Fruit fly (Drosophila melanogaster) whole organism, embryonic: ENCODE results near the gene CG17032.

Source experiments
- ATbp ChIP-seq: fragments of 200-800 bp; sonication (Bioruptor generic); optimal IDR thresholded peaks from 2 replicates; lab custom pipeline; 2017; ENCODE audit warnings: missing biosample characterization, mild to moderate bottlenecking, missing genetic modification characterization, missing genetic modification reagents
- Ada2b ChIP-seq: fragments of 200-800 bp; sonication (Bioruptor generic); IDR thresholded peaks from 2 replicates; pipeline ENCODE4 v1.3.6; 2022; ENCODE audit warnings: missing biosample characterization, missing genetic modification characterization
- Adf1 ChIP-seq: fragments of 200-800 bp; sonication (Bioruptor generic); IDR thresholded peaks from 2 replicates; pipeline ENCODE4 v1.3.6; 2022; ENCODE audit warnings: missing biosample characterization, missing genetic modification characterization
- CG10209 ChIP-seq: fragments of 200-800 bp; sonication (Bioruptor generic); optimal IDR thresholded peaks from 3 replicates; lab custom pipeline; 2017; ENCODE audit warnings: missing biosample characterization, mild to moderate bottlenecking, missing genetic modification characterization, missing genetic modification reagents
- CG10565 ChIP-seq: fragments of 200-800 bp; sonication (Bioruptor generic); optimal IDR thresholded peaks from 3 replicates; lab custom pipeline; 2016; ENCODE audit warnings: missing biosample characterization, mild to moderate bottlenecking, missing genetic modification characterization
- CG10654 ChIP-seq: fragments of 200-800 bp; sonication (Bioruptor generic); optimal IDR thresholded peaks from 2 replicates; lab custom pipeline; 2016; ENCODE audit warnings: missing biosample characterization, missing genetic modification characterization
- CG1233 ChIP-seq: fragments of 200-800 bp; sonication (Bioruptor generic); optimal IDR thresholded peaks from 4 replicates; lab custom pipeline; 2018; ENCODE audit warnings: missing biosample characterization, mild to moderate bottlenecking, missing genetic modification characterization
- CG12769 ChIP-seq: fragments of 200-800 bp; sonication (Bioruptor generic); optimal IDR thresholded peaks from 2 replicates; lab custom pipeline; 2019; ENCODE audit warnings: missing biosample characterization, mild to moderate bottlenecking, missing genetic modification characterization, moderate library complexity
- CG15601 ChIP-seq: fragments of 200-800 bp; sonication (Bioruptor generic); optimal IDR thresholded peaks from 3 replicates; lab custom pipeline; 2019; ENCODE audit warnings: missing biosample characterization, mild to moderate bottlenecking, missing genetic modification characterization, moderate library complexity
- CG17912 ChIP-seq: fragments of 200-800 bp; sonication (Bioruptor generic); optimal IDR thresholded peaks from 2 replicates; lab custom pipeline; 2018; ENCODE audit warnings: missing biosample characterization, mild to moderate bottlenecking, missing genetic modification characterization
- CG2199 ChIP-seq: fragments of 200-800 bp; sonication (Bioruptor generic); IDR thresholded peaks from 3 replicates; pipeline ENCODE4 v1.3.6; 2022; ENCODE audit warnings: missing biosample characterization, missing genetic modification characterization
- CG34376 ChIP-seq: fragments of 200-800 bp; sonication (Bioruptor generic); optimal IDR thresholded peaks from 2 replicates; lab custom pipeline; 2018; ENCODE audit warnings: missing biosample characterization, mild to moderate bottlenecking, missing genetic modification characterization
- CG7271 ChIP-seq: fragments of 200-800 bp; sonication (Bioruptor generic); optimal IDR thresholded peaks from 2 replicates; lab custom pipeline; 2018; ENCODE audit warnings: missing biosample characterization, mild to moderate bottlenecking, missing genetic modification characterization, moderate library complexity
- CG8290 ChIP-seq, 3 experiments: fragments of 200-800 bp; sonication (Bioruptor generic); optimal IDR thresholded peaks; 2 replicates each; lab custom pipeline; 2016 to 2019; ENCODE audit warnings: missing biosample characterization in 3 of 3, missing genetic modification characterization in 3 of 3, mild to moderate bottlenecking in 2 of 3, moderate library complexity in 1 of 3
- CrebB ChIP-seq: fragments of 200-800 bp; sonication (Bioruptor generic); optimal IDR thresholded peaks from 3 replicates; lab custom pipeline; 2018; ENCODE audit warnings: missing biosample characterization, mild to moderate bottlenecking, missing genetic modification characterization
- Dbx ChIP-seq: fragments of 200-800 bp; sonication (Bioruptor generic); IDR thresholded peaks from 3 replicates; pipeline ENCODE4 v1.3.6; 2022; ENCODE audit warnings: missing biosample characterization, missing genetic modification characterization
- Dp ChIP-seq: fragments of 200-800 bp; sonication (Bioruptor generic); optimal IDR thresholded peaks from 2 replicates; lab custom pipeline; 2018; ENCODE audit warnings: missing biosample characterization, mild to moderate bottlenecking, missing genetic modification characterization, moderate library complexity
- HLH4C ChIP-seq: fragments of 200-800 bp; sonication (Bioruptor generic); IDR thresholded peaks from 3 replicates; pipeline ENCODE4 v1.3.6; 2022; ENCODE audit warnings: missing biosample characterization, missing genetic modification characterization; ENCODE audit not compliant: partially characterized antibody
- HmgZ ChIP-seq: fragments of 200-800 bp; sonication (Bioruptor generic); optimal IDR thresholded peaks from 2 replicates; lab custom pipeline; 2018; ENCODE audit warnings: missing biosample characterization, mild to moderate bottlenecking, missing genetic modification characterization
- Hr39 ChIP-seq: fragments of >200 bp; optimal IDR thresholded peaks from 2 replicates; lab custom pipeline; 2017
- Hr78 ChIP-seq, 2 experiments: fragments of 200-800 bp in 1 of 2; fragments of >200 bp in 1 of 2; sonication (Bioruptor generic) in 1 of 2; optimal IDR thresholded peaks; 2 replicates each; lab custom pipeline; 2017 to 2019; ENCODE audit warnings: missing biosample characterization in 2 of 2, missing genetic modification characterization in 2 of 2, mild to moderate bottlenecking in 1 of 2, moderate library complexity in 1 of 2
- Lhr ChIP-seq: fragments of 200-800 bp; sonication (Bioruptor generic); optimal IDR thresholded peaks from 3 replicates; lab custom pipeline; 2017; ENCODE audit warnings: mild to moderate bottlenecking, missing biosample characterization, missing genetic modification reagents, missing genetic modification characterization
- MBD-R2 ChIP-seq: fragments of 200-800 bp; sonication (Bioruptor generic); IDR thresholded peaks from 2 replicates; pipeline ENCODE4 v1.3.6; 2022; ENCODE audit warnings: missing biosample characterization, missing genetic modification characterization
- NC2α ChIP-seq: fragments of 200-800 bp; sonication (Bioruptor generic); optimal IDR thresholded peaks from 2 replicates; lab custom pipeline; 2016; ENCODE audit warnings: missing biosample characterization, missing genetic modification characterization
- NFAT ChIP-seq: fragments of 200-800 bp; sonication (Bioruptor generic); IDR thresholded peaks from 2 replicates; pipeline ENCODE4 v1.3.6; 2022; ENCODE audit warnings: missing biosample characterization, missing genetic modification characterization
- NK7.1 ChIP-seq: fragments of 200-800 bp; sonication (Bioruptor generic); optimal IDR thresholded peaks from 3 replicates; lab custom pipeline; 2016; ENCODE audit warnings: missing biosample characterization, missing genetic modification characterization
- Rx ChIP-seq: fragments of 200-800 bp; sonication (Bioruptor generic); IDR thresholded peaks from 2 replicates; pipeline ENCODE4 v1.3.6; 2022; ENCODE audit warnings: missing biosample characterization, missing genetic modification characterization
- ash1 ChIP-seq: fragments of 200-800 bp; sonication (Bioruptor generic); optimal IDR thresholded peaks from 2 replicates; lab custom pipeline; 2018; ENCODE audit warnings: missing biosample characterization, mild to moderate bottlenecking, missing genetic modification characterization
- bcd ChIP-seq: fragments of 200-800 bp; sonication (Bioruptor generic); optimal IDR thresholded peaks from 2 replicates; lab custom pipeline; 2017; ENCODE audit warnings: missing biosample characterization, mild to moderate bottlenecking, missing genetic modification characterization
- caup ChIP-seq: fragments of 200-800 bp; sonication (Bioruptor generic); optimal IDR thresholded peaks from 3 replicates; lab custom pipeline; 2017; ENCODE audit warnings: missing biosample characterization, mild to moderate bottlenecking, missing genetic modification characterization, moderate library complexity; ENCODE audit not compliant: severe bottlenecking
- ems ChIP-seq: fragments of 200-800 bp; sonication (Bioruptor generic); optimal IDR thresholded peaks from 3 replicates; lab custom pipeline; 2016; ENCODE audit warnings: missing biosample characterization, missing genetic modification characterization
- eve ChIP-seq, 2 experiments: fragments of >200 bp; optimal IDR thresholded peaks; 2 replicates each; lab custom pipeline; 2017; ENCODE audit warnings: missing biosample characterization in 2 of 2, missing genetic modification characterization in 2 of 2
- exex ChIP-seq: fragments of 200-800 bp; sonication (Bioruptor generic); optimal IDR thresholded peaks from 4 replicates; lab custom pipeline; 2018; ENCODE audit warnings: missing biosample characterization, mild to moderate bottlenecking, missing genetic modification characterization, moderate library complexity
- gcm2 ChIP-seq: fragments of 200-800 bp; sonication (Bioruptor generic); optimal IDR thresholded peaks from 2 replicates; lab custom pipeline; 2016; ENCODE audit warnings: missing biosample characterization, missing genetic modification characterization
- hb ChIP-seq: fragments of 200-800 bp; sonication (Bioruptor generic); IDR thresholded peaks from 3 replicates; pipeline ENCODE4 v1.3.6; 2022; ENCODE audit warnings: missing biosample characterization, missing genetic modification characterization; ENCODE audit not compliant: partially characterized antibody
- lab ChIP-seq: fragments of 200-800 bp; sonication (Bioruptor generic); optimal IDR thresholded peaks from 3 replicates; lab custom pipeline; 2017; ENCODE audit warnings: missing biosample characterization, missing genetic modification characterization, mild to moderate bottlenecking, moderate library complexity, missing genetic modification reagents
- odd ChIP-seq: fragments of 200-800 bp; sonication (Bioruptor generic); optimal IDR thresholded peaks from 2 replicates; lab custom pipeline; 2017; ENCODE audit warnings: missing biosample characterization, mild to moderate bottlenecking, missing genetic modification characterization
- onecut ChIP-seq: fragments of 200-800 bp; sonication (Bioruptor generic); IDR thresholded peaks from 2 replicates; pipeline ENCODE4 v1.3.6; 2022; ENCODE audit warnings: missing biosample characterization, missing genetic modification characterization
- psq ChIP-seq: fragments of 200-800 bp; sonication (Bioruptor generic); optimal IDR thresholded peaks from 2 replicates; lab custom pipeline; 2017; ENCODE audit warnings: missing biosample characterization, missing genetic modification characterization
- rib ChIP-seq: fragments of 200-800 bp; sonication (Bioruptor generic); IDR thresholded peaks from 2 replicates; pipeline ENCODE4 v1.3.6; 2022; ENCODE audit warnings: missing biosample characterization, missing genetic modification characterization
- schlank ChIP-seq: fragments of 200-800 bp; sonication (Bioruptor generic); optimal IDR thresholded peaks from 2 replicates; lab custom pipeline; 2018; ENCODE audit warnings: missing biosample characterization, mild to moderate bottlenecking, missing genetic modification characterization
- sens-2 ChIP-seq: fragments of 200-800 bp; sonication (Bioruptor generic); IDR thresholded peaks from 2 replicates; pipeline ENCODE4 v1.3.6; 2022; ENCODE audit warnings: missing biosample characterization, missing genetic modification characterization
- slbo ChIP-seq: fragments of 200-800 bp; sonication (Bioruptor generic); IDR thresholded peaks from 2 replicates; pipeline ENCODE4 v1.3.6; 2022; ENCODE audit warnings: missing biosample characterization, missing genetic modification characterization
- tgo ChIP-seq: fragments of 200-800 bp; sonication (Bioruptor generic); IDR thresholded peaks from 3 replicates; pipeline ENCODE4 v1.3.6; 2022; ENCODE audit warnings: missing biosample characterization, missing genetic modification characterization
- tio ChIP-seq: fragments of 200-800 bp; sonication (Bioruptor generic); optimal IDR thresholded peaks from 2 replicates; lab custom pipeline; 2017; ENCODE audit warnings: missing biosample characterization, missing genetic modification characterization, inconsistent platforms
- trem ChIP-seq: fragments of 200-800 bp; optimal IDR thresholded peaks from 3 replicates; lab custom pipeline; 2019; ENCODE audit warnings: missing biosample characterization, mild to moderate bottlenecking, missing genetic modification characterization, moderate library complexity
- vfl ChIP-seq: fragments of 200-800 bp; sonication (Bioruptor generic); optimal IDR thresholded peaks from 2 replicates; lab custom pipeline; 2016; ENCODE audit warnings: missing biosample characterization, missing genetic modification characterization
- wek ChIP-seq: fragments of 200-800 bp; sonication (Bioruptor generic); optimal IDR thresholded peaks from 3 replicates; lab custom pipeline; 2018; ENCODE audit warnings: missing biosample characterization, mild to moderate bottlenecking, missing genetic modification characterization, moderate library complexity
- zfh1 ChIP-seq: fragments of 200-800 bp; sonication (Bioruptor generic); IDR thresholded peaks from 3 replicates; pipeline ENCODE4 v1.3.6; 2022; ENCODE audit warnings: missing biosample characterization, missing genetic modification characterization

Gene CG17032

DNA sequence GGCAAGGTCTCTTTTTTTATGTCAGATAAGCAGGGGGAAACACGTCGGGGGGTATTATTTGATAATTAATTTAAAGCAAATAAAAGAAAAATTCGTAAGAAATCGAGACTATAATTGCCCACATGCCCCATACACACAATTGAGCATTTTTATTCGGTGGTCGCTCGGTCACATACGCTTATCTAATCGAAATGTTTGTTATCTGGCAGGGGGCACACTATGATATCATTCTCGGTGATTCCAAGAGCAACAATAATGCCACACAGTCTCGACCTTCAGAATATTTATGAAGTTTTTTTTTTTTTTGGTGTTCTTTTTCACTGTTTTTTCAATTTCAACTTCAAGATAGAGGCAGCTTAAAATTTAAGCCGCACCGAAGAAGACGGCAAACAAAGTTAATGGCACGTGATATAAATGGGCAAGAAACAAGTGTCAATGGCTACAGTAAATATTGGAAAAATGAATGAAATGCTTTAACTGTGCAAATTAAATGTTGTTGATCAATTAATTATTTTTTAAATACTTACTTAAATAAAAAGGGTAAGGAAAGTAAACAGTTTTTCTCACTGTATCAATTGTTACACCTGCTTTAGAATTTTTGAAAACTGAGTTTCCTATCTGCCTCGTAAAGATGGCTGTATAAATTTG, 40.8 kb downstream of the CG17032 start (continued):
- TF ChIP-seq rib, result no peak; the same call in 1 of the 2 replicates
- peak; percentile 79 for TF ChIP-seq slbo
- TF ChIP-seq ems, result no peak
- peak; percentile 1 for TF ChIP-seq psq
- TF ChIP-seq MBD-R2 (GFP tag; lab: Robert Waterston, UW), result no peak; the same call in 1 of the 2 replicates
- peak; percentile 41 for TF ChIP-seq CG12769 (tag; lab: Kevin White, UChicago)
- TF ChIP-seq trem, result peak; percentile 10
- TF ChIP-seq CG10209 (GFP tag; lab: Kevin White, UChicago), result peak; percentile 61
- no peak for TF ChIP-seq NK7.1 (GFP tag; lab: Kevin White, UChicago)
- TF ChIP-seq CG1233 (GFP tag; lab: Kevin White, UChicago), result peak; percentile 53
- peak; percentile 31 for TF ChIP-seq ATbp (GFP tag; lab: Kevin White, UChicago)
- no peak for TF ChIP-seq Dp (GFP tag; lab: Kevin White, UChicago)
- no peak for TF ChIP-seq Rx (GFP tag; lab: Robert Waterston, UW)
- peak; percentile 80 for TF ChIP-seq lab (GFP tag; lab: Kevin White, UChicago)
- peak; percentile 43 for TF ChIP-seq HmgZ (tag; lab: Kevin White, UChicago)
- no peak for TF ChIP-seq CG10565 (GFP tag; lab: Kevin White, UChicago)
- TF ChIP-seq exex (tag; lab: Kevin White, UChicago), result peak; percentile 97
- TF ChIP-seq tio (GFP tag; lab: Kevin White, UChicago), result peak; percentile 29
- TF ChIP-seq bcd, result peak; percentile 11
- no peak for TF ChIP-seq odd (GFP tag; lab: Kevin White, UChicago)
- no peak for TF ChIP-seq CG17912 (GFP tag; lab: Kevin White, UChicago)
- TF ChIP-seq CG10654, result peak; percentile 9
- TF ChIP-seq CG2199 (GFP tag; lab: Robert Waterston, UW), result 0 out of 3 replicates have a peak, but pooled peaks have one; percentile 24
- TF ChIP-seq hb, result no peak
- TF ChIP-seq NFAT (GFP tag; lab: Robert Waterston, UW), result no peak
- TF ChIP-seq Adf1 (GFP tag; lab: Robert Waterston, UW), result peak; percentile 36; the same call in 1 of the 2 replicates
- TF ChIP-seq Dbx (GFP tag; lab: Robert Waterston, UW), result peak; percentile 39; the same call in 1 of the 3 replicates
- no peak for TF ChIP-seq schlank (tag; lab: Kevin White, UChicago)
- TF ChIP-seq HLH4C (GFP tag; lab: Robert Waterston, UW), result no peak
- no peak for TF ChIP-seq Lhr (GFP tag; lab: Kevin White, UChicago)
- no peak for TF ChIP-seq gcm2
- peak; percentile 45; the same call in 1 of the 2 replicates for TF ChIP-seq Ada2b (GFP tag; lab: Robert Waterston, UW)
- no peak for TF ChIP-seq onecut
- TF ChIP-seq sens-2 (GFP tag; lab: Robert Waterston, UW), result no peak
- no peak for TF ChIP-seq CG8290 (GFP tag; optimal IDR thresholded peaks at IDR 0.05; lab: Kevin White, UChicago)
- peak in 1 of 2 experiments; percentile 41 for TF ChIP-seq CG8290 (tag; optimal IDR thresholded peaks at IDR 0.05; lab: Kevin White, UChicago)
- peak; percentile 64 for TF ChIP-seq caup (GFP tag; lab: Kevin White, UChicago)
- TF ChIP-seq CG7271 (tag; lab: Kevin White, UChicago), result no peak
- no peak for TF ChIP-seq vfl (GFP tag; lab: Kevin White, UChicago)
- peak; percentile 23 for TF ChIP-seq CG15601
- no peak for TF ChIP-seq CrebB (tag; lab: Kevin White, UChicago)
- TF ChIP-seq zfh1 (GFP tag; lab: Robert Waterston, UW), result no peak
- TF ChIP-seq eve (GFP tag; optimal IDR thresholded peaks at IDR 0.05; lab: Kevin White, UChicago), result peak in 1 of 2 experiments; percentile 30
- peak; percentile 83 for TF ChIP-seq CG34376 (GFP tag; lab: Kevin White, UChicago)
- TF ChIP-seq ash1, result no peak
- TF ChIP-seq NC2α (GFP tag; lab: Kevin White, UChicago), result no peak
- TF ChIP-seq Hr78 (GFP tag; optimal IDR thresholded peaks at IDR 0.05; lab: Kevin White, UChicago), result peak in 1 of 2 experiments; percentile 41
- no peak for TF ChIP-seq wek (GFP tag; lab: Kevin White, UChicago)
- TF ChIP-seq tgo, result peak; percentile 38; the same call in 2 of the 3 replicates
- TF ChIP-seq Hr39 (lab: Kevin White, UChicago), result no peak
